Worm (Caenorhabditis elegans) whole organism, young adult: ENCODE measurements around the gene dmd-9.

ENCODE experiments used
- B0035.1 ChIP-seq: sonication (generic microtip); optimal IDR thresholded peaks from 2 replicates; lab custom pipeline; 2016; ENCODE audit warnings: missing genetic modification characterization, mild to moderate bottlenecking, missing compliant biosample characterization, missing genotype, missing genetic modification reagents
- B0261.1 ChIP-seq: sonication (generic microtip); optimal IDR thresholded peaks from 2 replicates; lab custom pipeline; 2016; ENCODE audit warnings: mild to moderate bottlenecking, missing genetic modification characterization, moderate library complexity, missing compliant biosample characterization
- B0336.3 ChIP-seq: fragments of 200-800 bp; sonication (Bioruptor generic); IDR thresholded peaks from 2 replicates; pipeline ENCODE4 v1.3.6; 2022; ENCODE audit warnings: missing genetic modification characterization, missing compliant biosample characterization
- D2030.7 ChIP-seq: fragments of 200-800 bp; sonication (Bioruptor generic); IDR thresholded peaks from 2 replicates; pipeline ENCODE4 v1.3.6; 2022; ENCODE audit warnings: missing genetic modification reagents, missing genetic modification characterization, missing compliant biosample characterization
- F33H1.4 ChIP-seq: fragments of 200-800 bp; sonication (Bioruptor generic); IDR thresholded peaks from 2 replicates; pipeline ENCODE4 v1.3.6; 2022; ENCODE audit warnings: missing genetic modification reagents, missing genetic modification characterization, missing compliant biosample characterization
- F49E8.2 ChIP-seq: sonication (generic microtip); optimal IDR thresholded peaks from 3 replicates; lab custom pipeline; 2017; ENCODE audit warnings: missing genetic modification characterization, mild to moderate bottlenecking, missing compliant biosample characterization, antibody characterized with exemption, moderate library complexity; ENCODE audit not compliant: insufficient read depth
- Y67H2A.10 ChIP-seq: fragments of 200-800 bp; sonication (Bioruptor generic); conservative IDR thresholded peaks from 2 replicates; pipeline ENCODE4 v1.3.6; 2022; ENCODE audit warnings: missing genetic modification reagents, missing genetic modification characterization, missing compliant biosample characterization
- Y79H2A.3 ChIP-seq: fragments of 200-800 bp; sonication (Bioruptor generic); conservative IDR thresholded peaks from 2 replicates; pipeline ENCODE4 v1.3.6; 2022; ENCODE audit warnings: missing genetic modification reagents, missing genetic modification characterization, missing compliant biosample characterization
- Y95B8A.8 ChIP-seq: fragments of 200-800 bp; sonication (Bioruptor generic); IDR thresholded peaks from 2 replicates; pipeline ENCODE4 v1.3.6; 2022; ENCODE audit warnings: missing genetic modification reagents, missing genetic modification characterization, missing compliant biosample characterization
- attf-6 ChIP-seq: fragments of 200-800 bp; sonication (Bioruptor generic); IDR thresholded peaks from 2 replicates; pipeline ENCODE4 v1.3.6; 2022; ENCODE audit warnings: missing genetic modification reagents, missing genetic modification characterization, missing compliant biosample characterization
- ceh-40 ChIP-seq: fragments of 200-800 bp; sonication (Bioruptor generic); IDR thresholded peaks from 2 replicates; pipeline ENCODE4 v1.3.6; 2022; ENCODE audit warnings: missing genetic modification characterization, missing compliant biosample characterization
- ceh-58 ChIP-seq: fragments of 200-800 bp; sonication (Bioruptor generic); IDR thresholded peaks from 2 replicates; pipeline ENCODE4 v1.3.6; 2022; ENCODE audit warnings: missing genetic modification characterization, missing compliant biosample characterization
- ceh-79 ChIP-seq: sonication (generic microtip); optimal IDR thresholded peaks from 2 replicates; lab custom pipeline; 2017; ENCODE audit warnings: mild to moderate bottlenecking, missing genetic modification characterization, missing compliant biosample characterization
- ceh-91 ChIP-seq: fragments of 200-800 bp; sonication (Bioruptor generic); IDR thresholded peaks from 2 replicates; pipeline ENCODE4 v1.3.6; 2022; ENCODE audit warnings: missing genetic modification reagents, missing genetic modification characterization, missing compliant biosample characterization
- efl-1 ChIP-seq: fragments of 150-350 bp; optimal IDR thresholded peaks from 2 replicates; lab custom pipeline; 2014; ENCODE audit warnings: missing biosample characterization, missing genetic modification reagents, missing genetic modification characterization
- hlh-26 ChIP-seq: fragments of 200-800 bp; sonication (Bioruptor generic); conservative IDR thresholded peaks from 2 replicates; pipeline ENCODE4 v1.3.6; 2022; ENCODE audit warnings: missing genetic modification reagents, missing genetic modification characterization, missing compliant biosample characterization
- hmg-1.2 ChIP-seq: fragments of 200-800 bp; sonication (Bioruptor generic); IDR thresholded peaks from 2 replicates; pipeline ENCODE4 v1.3.6; 2022; ENCODE audit warnings: missing genetic modification reagents, missing genetic modification characterization, missing compliant biosample characterization
- let-607 ChIP-seq, 2 experiments: fragments of 200-800 bp in 1 of 2; sonication (Bioruptor generic) in 1 of 2; sonication (generic microtip) in 1 of 2; optimal IDR thresholded peaks; 2 replicates each; lab custom pipeline; 2016 to 2018; ENCODE audit warnings: mild to moderate bottlenecking in 2 of 2, missing compliant biosample characterization in 2 of 2, missing genetic modification characterization in 2 of 2, moderate library complexity in 2 of 2, missing genotype in 1 of 2
- lin-40 ChIP-seq: sonication (generic microtip); optimal IDR thresholded peaks from 2 replicates; lab custom pipeline; 2016; ENCODE audit warnings: missing genetic modification characterization, mild to moderate bottlenecking, missing compliant biosample characterization, missing genotype, missing genetic modification reagents
- lin-54 ChIP-seq: fragments of 200-800 bp; sonication (Bioruptor generic); optimal IDR thresholded peaks from 2 replicates; lab custom pipeline; 2018; ENCODE audit warnings: mild to moderate bottlenecking, missing genetic modification characterization, missing compliant biosample characterization
- lir-1 ChIP-seq: fragments of 200-800 bp; sonication (Bioruptor generic); conservative IDR thresholded peaks from 2 replicates; pipeline ENCODE4 v1.3.6; 2022; ENCODE audit warnings: missing genetic modification reagents, missing genetic modification characterization, missing compliant biosample characterization
- madf-3 ChIP-seq: fragments of 200-800 bp; sonication (Bioruptor generic); IDR thresholded peaks from 2 replicates; pipeline ENCODE4 v1.3.6; 2022; ENCODE audit warnings: missing genetic modification reagents, missing genetic modification characterization, missing compliant biosample characterization
- nhr-120 ChIP-seq: fragments of 200-800 bp; sonication (Bioruptor generic); IDR thresholded peaks from 2 replicates; pipeline ENCODE4 v1.3.6; 2022; ENCODE audit warnings: missing genetic modification characterization, missing compliant biosample characterization
- nhr-27 ChIP-seq: fragments of 200-800 bp; sonication (Bioruptor generic); optimal IDR thresholded peaks from 2 replicates; lab custom pipeline; 2018; ENCODE audit warnings: mild to moderate bottlenecking, missing genetic modification characterization, moderate library complexity, missing compliant biosample characterization
- rcor-1 ChIP-seq: fragments of 200-800 bp; sonication (Bioruptor generic); IDR thresholded peaks from 2 replicates; pipeline ENCODE4 v1.3.6; 2022; ENCODE audit warnings: missing genetic modification reagents, missing genetic modification characterization, missing compliant biosample characterization
- rec-8 ChIP-seq, 2 experiments: sonication (generic microtip); optimal IDR thresholded peaks; 2 replicates each; lab custom pipeline; 2016; ENCODE audit warnings: mild to moderate bottlenecking in 2 of 2, missing genetic modification characterization in 2 of 2, missing genetic modification reagents in 2 of 2, missing genotype in 2 of 2, missing biosample characterization in 1 of 2, missing compliant biosample characterization in 1 of 2, moderate library complexity in 1 of 2
- rpc-1 ChIP-seq, 2 experiments: fragments of 150-350 bp in 1 of 2; sonication (generic microtip) in 1 of 2; optimal IDR thresholded peaks; 2 replicates each; lab custom pipeline; 2014 to 2018; ENCODE audit warnings: missing biosample characterization in 1 of 2, missing genetic modification characterization in 1 of 2, missing genetic modification reagents in 1 of 2, missing genotype in 1 of 2
- sdz-38 ChIP-seq: sonication (generic microtip); optimal IDR thresholded peaks from 2 replicates; lab custom pipeline; 2016; ENCODE audit warnings: missing genotype, missing genetic modification characterization, missing compliant biosample characterization
- tbp1 ChIP-seq: fragments of 200-800 bp; sonication (Bioruptor generic); optimal IDR thresholded peaks from 2 replicates; lab custom pipeline; 2018; ENCODE audit warnings: mild to moderate bottlenecking, missing genetic modification characterization, missing compliant biosample characterization
- unc-62 ChIP-seq: fragments of 150-350 bp; optimal IDR thresholded peaks from 2 replicates; lab custom pipeline; 2014; ENCODE audit warnings: missing biosample characterization, missing genetic modification reagents, missing genetic modification characterization
- xnd-1 ChIP-seq: sonication (generic microtip); optimal IDR thresholded peaks from 2 replicates; lab custom pipeline; 2016; ENCODE audit warnings: missing genotype, missing genetic modification reagents, missing genetic modification characterization, missing compliant biosample characterization
- zim-3 ChIP-seq: sonication (generic microtip); optimal IDR thresholded peaks from 2 replicates; lab custom pipeline; 2017; ENCODE audit warnings: mild to moderate bottlenecking, missing genetic modification characterization, moderate library complexity, missing compliant biosample characterization
- ztf-22 ChIP-seq: fragments of 200-800 bp; sonication (Bioruptor generic); optimal IDR thresholded peaks from 2 replicates; lab custom pipeline; 2018; ENCODE audit warnings: mild to moderate bottlenecking, missing genetic modification characterization, moderate library complexity, missing compliant biosample characterization
- ztf-6 ChIP-seq: fragments of 200-800 bp; sonication (Bioruptor generic); IDR thresholded peaks from 2 replicates; pipeline ENCODE4 v1.3.6; 2022; ENCODE audit warnings: missing genetic modification reagents, missing genetic modification characterization, missing compliant biosample characterization

The dmd-9 gene

ce11 chrIV:3211929-3212328 is 42.4 kb downstream of the dmd-9 start (continued):
- TF ChIP-seq nhr-27 (tag; lab: Kevin White, UChicago) = no peak
- peak; percentile 86 for TF ChIP-seq Y95B8A.8
- no peak for TF ChIP-seq ceh-40
- peak; percentile 65 for TF ChIP-seq hmg-1.2 (GFP tag; lab: Robert Waterston, UW)
- no peak; the same call in 1 of the 2 replicates for TF ChIP-seq lir-1 (GFP tag; lab: Robert Waterston, UW)
- TF ChIP-seq ztf-6 = no peak
- peak; percentile 18 for TF ChIP-seq tbp1 (GFP tag; lab: Kevin White, UChicago)
- TF ChIP-seq hlh-26 (GFP tag; lab: Robert Waterston, UW) = no peak
- no peak for TF ChIP-seq unc-62 (GFP tag; lab: Kevin White, UChicago)
- TF ChIP-seq nhr-120 (GFP tag; lab: Robert Waterston, UW) = no peak
- peak; percentile 73 for TF ChIP-seq lin-54 (GFP tag; lab: Kevin White, UChicago)
- no peak for TF ChIP-seq B0261.1 (tag; lab: Kevin White, UChicago)
- peak; percentile 64; the same call in 1 of the 2 replicates for TF ChIP-seq B0336.3 (GFP tag; lab: Robert Waterston, UW)
- TF ChIP-seq ceh-58 (GFP tag; lab: Robert Waterston, UW) = no peak
- TF ChIP-seq F33H1.4 = peak; percentile 85
- 0 out of 2 replicates have a peak, but pooled peaks have one; percentile 22 for TF ChIP-seq Y67H2A.10 (GFP tag; lab: Robert Waterston, UW)
- peak; percentile 54 for TF ChIP-seq rcor-1 (GFP tag; lab: Robert Waterston, UW)
- no peak for TF ChIP-seq rec-8 (tag; optimal IDR thresholded peaks at IDR 0.05; lab: Kevin White, UChicago)
- TF ChIP-seq lin-40 (tag; lab: Kevin White, UChicago) = no peak
- TF ChIP-seq efl-1 (GFP tag; lab: Kevin White, UChicago) = peak; percentile 98
- peak; percentile 88 for TF ChIP-seq madf-3 (GFP tag; lab: Robert Waterston, UW)
- TF ChIP-seq zim-3 (tag; lab: Kevin White, UChicago) = no peak
- TF ChIP-seq F49E8.2 (tag; lab: Kevin White, UChicago) = peak; percentile 49
- TF ChIP-seq rpc-1 (optimal IDR thresholded peaks at IDR 0.05; lab: Kevin White, UChicago) = no peak
- no peak for TF ChIP-seq rpc-1 (tag; optimal IDR thresholded peaks at IDR 0.05; lab: Kevin White, UChicago)
- peak; percentile 82 for TF ChIP-seq Y79H2A.3 (GFP tag; lab: Robert Waterston, UW)
- TF ChIP-seq xnd-1 (tag; lab: Kevin White, UChicago) = peak; percentile 94
- no peak for TF ChIP-seq ztf-22
- no peak for TF ChIP-seq B0035.1 (tag; lab: Kevin White, UChicago)
- TF ChIP-seq let-607 (tag; optimal IDR thresholded peaks at IDR 0.05; lab: Kevin White, UChicago) = no peak
- peak; percentile 92 for TF ChIP-seq ceh-91
- TF ChIP-seq D2030.7 (GFP tag; lab: Robert Waterston, UW) = peak; percentile 91
- TF ChIP-seq ceh-79 (tag; lab: Kevin White, UChicago) = no peak
- no peak for TF ChIP-seq sdz-38
- peak; percentile 61; the same call in 1 of the 2 replicates for TF ChIP-seq attf-6 (GFP tag; lab: Robert Waterston, UW)
